Worm (Caenorhabditis elegans) whole organism, late embryonic: ENCODE measurements around the gene F26C11.3.

Experiments used
- fkh-6 ChIP-seq: sonication (generic microtip); optimal IDR thresholded peaks from 2 replicates; lab custom pipeline; 2016; ENCODE audit warnings: missing genetic modification characterization, missing compliant biosample characterization
- pat-9 ChIP-seq: fragments of 200-800 bp; sonication (Bioruptor generic); optimal IDR thresholded peaks from 2 replicates; lab custom pipeline; 2018; ENCODE audit warnings: mild to moderate bottlenecking, missing genetic modification characterization, moderate library complexity, missing compliant biosample characterization
- unc-55 ChIP-seq: sonication (generic microtip); optimal IDR thresholded peaks from 2 replicates; lab custom pipeline; 2017; ENCODE audit warnings: missing biosample characterization, missing genetic modification reagents, missing genetic modification characterization

DNA sequence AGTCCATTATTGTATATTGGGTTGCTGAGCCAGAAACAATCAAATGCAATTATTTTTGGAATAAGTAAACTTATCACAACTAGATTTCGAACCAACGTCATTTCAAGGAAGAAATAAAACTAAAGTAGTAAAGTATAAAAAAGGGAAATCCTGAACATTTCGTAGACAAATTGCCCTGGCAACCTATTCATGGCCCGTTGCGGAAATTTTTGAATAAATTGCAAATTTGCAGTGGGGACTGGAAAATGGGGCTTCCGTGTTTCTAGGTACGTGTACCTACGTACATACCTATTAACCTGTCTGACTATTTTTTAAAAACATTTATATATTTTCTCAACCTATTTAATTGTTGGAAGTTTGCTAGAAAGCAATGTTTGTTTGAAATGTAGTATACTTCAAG lies at the start of gene F26C11.3:
- TF ChIP-seq fkh-6 (tag; lab: Kevin White, UChicago) (no peak), pat-9 (no peak), unc-55 (no peak)
